Worm (Caenorhabditis elegans) whole organism, L3 larva: ENCODE data around the gene W06G6.2.

ENCODE experiments used
- ZK546.5 ChIP-seq: sonication (generic microtip); optimal IDR thresholded peaks from 2 replicates; lab custom pipeline; 2017; ENCODE audit warnings: missing biosample characterization, missing genetic modification characterization
- ceh-82 ChIP-seq: fragments of 150-350 bp; optimal IDR thresholded peaks from 2 replicates; lab custom pipeline; 2014; ENCODE audit warnings: missing biosample characterization, missing genetic modification characterization
- daf-12 ChIP-seq: fragments of 150-350 bp; optimal IDR thresholded peaks from 2 replicates; lab custom pipeline; 2014; ENCODE audit warnings: missing biosample characterization, missing genetic modification reagents, missing genetic modification characterization
- elt-3 ChIP-seq, 3 experiments: fragments of 150-350 bp in 1 of 3; sonication (generic microtip) in 2 of 3; optimal IDR thresholded peaks; 2 replicates in 2 of 3; 4 replicates in 1 of 3; lab custom pipeline; 2014 to 2017; ENCODE audit warnings: missing biosample characterization in 3 of 3, missing genetic modification characterization in 3 of 3
- eor-1 ChIP-seq, 2 experiments: fragments of 150-350 bp; optimal IDR thresholded peaks; 2 replicates each; lab custom pipeline; 2014 to 2018; ENCODE audit warnings: missing biosample characterization in 2 of 2, missing genetic modification characterization in 2 of 2
- fos-1 ChIP-seq: fragments of 150-350 bp; optimal IDR thresholded peaks from 2 replicates; lab custom pipeline; 2014; ENCODE audit warnings: missing biosample characterization, missing genetic modification characterization
- jun-1 ChIP-seq: fragments of 150-350 bp; optimal IDR thresholded peaks from 2 replicates; lab custom pipeline; 2014; ENCODE audit warnings: missing biosample characterization, missing genetic modification reagents, missing genetic modification characterization
- mdl-1 ChIP-seq: fragments of 150-350 bp; optimal IDR thresholded peaks from 2 replicates; lab custom pipeline; 2014; ENCODE audit warnings: missing biosample characterization, missing genetic modification characterization
- pha-4 ChIP-seq: fragments of 150-350 bp; optimal IDR thresholded peaks from 2 replicates; lab custom pipeline; 2014; ENCODE audit warnings: missing biosample characterization, missing genetic modification reagents, missing genetic modification characterization
- sea-2 ChIP-seq: fragments of 150-350 bp; sonication (generic microtip); optimal IDR thresholded peaks from 4 replicates; lab custom pipeline; 2014; ENCODE audit warnings: missing biosample characterization, missing genetic modification reagents, missing genetic modification characterization
- skn-1 ChIP-seq: fragments of 150-350 bp; optimal IDR thresholded peaks from 2 replicates; lab custom pipeline; 2014; ENCODE audit warnings: missing biosample characterization, missing genetic modification characterization
- unc-39 ChIP-seq: sonication (generic microtip); optimal IDR thresholded peaks from 4 replicates; lab custom pipeline; 2017; ENCODE audit warnings: missing biosample characterization, missing genetic modification characterization
- zag-1 ChIP-seq: fragments of 150-350 bp; optimal IDR thresholded peaks from 2 replicates; lab custom pipeline; 2014; ENCODE audit warnings: missing biosample characterization, missing genetic modification characterization
- ztf-11 ChIP-seq: fragments of 150-350 bp; optimal IDR thresholded peaks from 2 replicates; lab custom pipeline; 2014; ENCODE audit warnings: missing biosample characterization, missing genetic modification characterization

DNA sequence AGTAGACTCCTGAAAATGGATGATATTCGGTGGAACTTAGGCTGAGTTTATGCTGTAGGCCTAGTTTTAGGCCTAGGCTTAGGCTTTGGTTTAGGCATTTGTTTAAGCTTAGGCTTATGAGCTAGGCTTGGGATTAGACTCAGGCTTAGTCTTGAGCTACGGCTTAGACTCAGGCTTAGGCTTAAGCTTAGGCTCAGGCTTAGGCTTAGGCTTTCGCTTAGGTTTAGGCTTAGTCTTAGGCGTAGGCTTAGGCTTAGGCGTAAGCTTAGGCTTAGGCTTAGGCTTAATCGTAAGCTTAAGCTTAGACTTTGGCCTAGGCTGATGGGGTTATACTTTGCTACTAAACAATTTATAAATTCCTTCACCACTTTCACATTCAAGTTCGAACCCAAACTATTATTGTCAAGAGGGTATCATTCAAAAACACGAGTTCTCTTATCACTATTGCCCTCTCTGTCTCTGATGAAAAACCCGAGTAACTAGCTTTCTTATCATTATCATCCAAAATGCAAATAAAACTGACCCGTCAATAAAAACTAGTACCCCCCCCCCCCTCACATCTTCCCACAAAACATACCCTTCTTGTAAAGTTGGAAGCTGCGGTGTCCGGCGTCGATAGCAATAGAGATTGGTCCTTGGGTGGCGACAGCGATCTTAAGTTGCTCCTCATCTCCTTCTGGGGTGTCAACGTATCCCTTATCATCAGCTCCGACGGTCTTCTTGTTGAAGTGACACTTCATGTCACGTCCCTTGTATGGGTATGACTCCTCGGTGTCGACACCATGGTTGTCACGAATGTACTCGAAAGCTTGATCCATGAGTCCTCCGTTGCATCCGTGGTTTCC is 35.9 kb upstream of the W06G6.2 start:
- TF ChIP-seq sea-2: no peak
- no peak for TF ChIP-seq fos-1 (tag; lab: Kevin White, UChicago)
- TF ChIP-seq ZK546.5: no peak
- no peak for TF ChIP-seq ceh-82 (tag; lab: Kevin White, UChicago)
- TF ChIP-seq zag-1: no peak
- no peak for TF ChIP-seq skn-1 (tag; lab: Kevin White, UChicago)
- TF ChIP-seq mdl-1 (tag; lab: Kevin White, UChicago): no peak
- peak; percentile 30 for TF ChIP-seq pha-4 (tag; lab: Kevin White, UChicago)
- TF ChIP-seq ztf-11 (tag; lab: Kevin White, UChicago): no peak
- TF ChIP-seq eor-1 (tag; optimal IDR thresholded peaks at IDR 0.05; lab: Kevin White, UChicago): no peak
- no peak for TF ChIP-seq daf-12 (tag; lab: Kevin White, UChicago)
- TF ChIP-seq unc-39 (tag; lab: Kevin White, UChicago): no peak
- TF ChIP-seq jun-1: no peak
- TF ChIP-seq elt-3 (tag; optimal IDR thresholded peaks at IDR 0.05; lab: Kevin White, UChicago): no peak
